Fruit fly (Drosophila melanogaster): ENCODE measurements around the gene CG10077.

DNA sequence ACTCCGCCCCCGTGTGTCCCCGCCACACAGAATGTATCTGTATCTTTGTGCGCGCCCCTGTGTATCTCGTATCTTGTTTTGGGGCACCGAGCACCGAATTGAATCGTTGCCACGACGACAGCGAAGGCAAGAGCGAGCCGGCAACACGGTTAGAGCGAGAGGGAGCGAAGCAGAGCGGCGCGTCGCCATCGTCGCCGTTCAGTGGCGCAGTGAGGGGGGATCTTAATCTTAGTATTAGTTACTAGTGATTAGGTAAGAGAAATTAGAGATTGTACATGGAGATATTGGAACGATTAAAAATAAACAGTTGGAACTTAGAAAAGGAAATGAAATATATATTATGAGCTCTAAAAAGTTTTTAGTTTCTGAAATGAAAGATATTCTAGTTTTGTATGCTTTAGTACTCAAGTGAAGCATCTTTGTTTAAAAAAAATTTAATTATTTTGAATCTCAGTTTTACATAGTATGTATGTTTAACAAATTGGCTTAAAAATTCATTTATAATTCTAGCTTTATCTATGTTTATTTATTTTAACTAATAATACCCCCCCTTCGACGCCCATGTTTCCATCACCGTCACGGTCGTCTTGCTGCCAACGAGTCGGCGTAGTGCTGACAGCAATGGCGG lies 33.4 kb upstream of the CG10077 start:
- TF ChIP-seq insv (optimal IDR thresholded peaks at IDR 0.05) (no peak), Myc (optimal IDR thresholded peaks at IDR 0.05) (no peak), psq (optimal IDR thresholded peaks at IDR 0.05) (no peak), h (optimal IDR thresholded peaks at IDR 0.05) (no peak)
